Worm (Caenorhabditis elegans): Measurements from ENCODE around the gene Y71H2B.4.

- TF ChIP-seq nhr-77 (tag; optimal IDR thresholded peaks at IDR 0.05) (no peak), mbf-1 (tag; optimal IDR thresholded peaks at IDR 0.05) (no peak), lin-13 (GFP tag; optimal IDR thresholded peaks at IDR 0.05) (no peak), zag-1 (tag; optimal IDR thresholded peaks at IDR 0.05) (no peak), mdl-1 (tag; optimal IDR thresholded peaks at IDR 0.05) (no peak), nhr-11 (tag; optimal IDR thresholded peaks at IDR 0.05) (no peak), ztf-11 (tag; optimal IDR thresholded peaks at IDR 0.05) (no peak), ama-1 (optimal IDR thresholded peaks at IDR 0.05) (no peak), nhr-23 (tag; optimal IDR thresholded peaks at IDR 0.05) (no peak), unc-39 (tag; optimal IDR thresholded peaks at IDR 0.05) (no peak)
Observed at ce11 chrIII:2622870-2623269, 4.1 kb downstream of the Y71H2B.4 start, which contains the start of gene Y71H2B.2.
